Worm (Caenorhabditis elegans): Measurements from ENCODE around the gene Y53F4B.23.

- TF ChIP-seq nhr-11 (tag; optimal IDR thresholded peaks at IDR 0.05), result no peak
- no peak for TF ChIP-seq ceh-24 (tag; optimal IDR thresholded peaks at IDR 0.05)
Measured at ce11 chrII:15175643-15176042, 51.3 kb downstream of the Y53F4B.23 start, which contains the start of gene Y53F4B.36.
